Fruit fly (Drosophila melanogaster): ENCODE results near the gene Sr-CIII.

The Sr-CIII gene

dm6 chr2L:4096552-4096951 is 23.6 kb upstream of the Sr-CIII start (continued):
- TF ChIP-seq CG9139 (GFP tag; optimal IDR thresholded peaks at IDR 0.05), result no peak
- TF ChIP-seq CG11762 (GFP tag; optimal IDR thresholded peaks at IDR 0.05; ENCODE audit: insufficient read depth), result no peak
- peak; percentile 30 for TF ChIP-seq cyc (GFP tag; optimal IDR thresholded peaks at IDR 0.05)
- peak; percentile 15 for TF ChIP-seq Smox (GFP tag; optimal IDR thresholded peaks at IDR 0.05)
- TF ChIP-seq OdsH (GFP tag; optimal IDR thresholded peaks at IDR 0.05), result peak; percentile 20
- TF ChIP-seq CG10631 (GFP tag; optimal IDR thresholded peaks at IDR 0.05), result peak; percentile 27
- no peak for TF ChIP-seq CG15336 (GFP tag; IDR thresholded peaks at IDR 0.05)
- TF ChIP-seq CG8319 (GFP tag; optimal IDR thresholded peaks at IDR 0.05), result no peak
- peak; percentile 14 to 39 for TF ChIP-seq salr (GFP tag; optimal IDR thresholded peaks at IDR 0.05)
- no peak for TF ChIP-seq CG11902 (GFP tag; optimal IDR thresholded peaks at IDR 0.05)
- TF ChIP-seq Sox15 (GFP tag; optimal IDR thresholded peaks at IDR 0.05), result no peak
- TF ChIP-seq Sox102F (GFP tag; optimal IDR thresholded peaks at IDR 0.05), result peak; percentile 13
- TF ChIP-seq dac (GFP tag; optimal IDR thresholded peaks at IDR 0.05), result no peak
- TF ChIP-seq CG16779 (tag; optimal IDR thresholded peaks at IDR 0.05), result no peak
- peak; percentile 43 for TF ChIP-seq CG3919 (GFP tag; optimal IDR thresholded peaks at IDR 0.05)

dm6 chr2L:4110132-4110531 is 10.0 kb upstream of the Sr-CIII start:
- TF ChIP-seq CG6276 (GFP tag; optimal IDR thresholded peaks at IDR 0.05) (no peak), CG10631 (GFP tag; optimal IDR thresholded peaks at IDR 0.05) (peak; percentile 51), Smox (GFP tag; optimal IDR thresholded peaks at IDR 0.05) (peak; percentile 39), net (GFP tag; optimal IDR thresholded peaks at IDR 0.05) (no peak), CG4318 (GFP tag; optimal IDR thresholded peaks at IDR 0.05) (no peak), achi (GFP tag; optimal IDR thresholded peaks at IDR 0.05) (peak; percentile 34), lz (GFP tag; optimal IDR thresholded peaks at IDR 0.05) (peak; percentile 58), fd85E (GFP tag; optimal IDR thresholded peaks at IDR 0.05) (no peak), cyc (GFP tag; optimal IDR thresholded peaks at IDR 0.05) (peak; percentile 13), svp (GFP tag) (peak; percentile 74), CG6808 (GFP tag; optimal IDR thresholded peaks at IDR 0.05) (peak; percentile 27), CG32006 (GFP tag; optimal IDR thresholded peaks at IDR 0.05) (peak; percentile 22), Met (GFP tag; optimal IDR thresholded peaks at IDR 0.05) (peak; percentile 58), CG7368 (GFP tag; optimal IDR thresholded peaks at IDR 0.05) (no peak), CG11902 (GFP tag; optimal IDR thresholded peaks at IDR 0.05) (peak; percentile 1), CG15336 (GFP tag; IDR thresholded peaks at IDR 0.05) (no peak), CG8319 (GFP tag; optimal IDR thresholded peaks at IDR 0.05) (no peak), CG3919 (GFP tag; optimal IDR thresholded peaks at IDR 0.05) (peak; percentile 14), dac (GFP tag; optimal IDR thresholded peaks at IDR 0.05) (no peak), CG31627 (GFP tag; optimal IDR thresholded peaks at IDR 0.05) (peak; percentile 39), spab (GFP tag; optimal IDR thresholded peaks at IDR 0.05) (peak; percentile 3), CG11294 (GFP tag; IDR thresholded peaks at IDR 0.05) (no peak), Eip93F (GFP tag; optimal IDR thresholded peaks at IDR 0.05) (no peak), Lpt (GFP tag; optimal IDR thresholded peaks at IDR 0.05) (no peak), acj6 (GFP tag; optimal IDR thresholded peaks at IDR 0.05) (peak; percentile 22), Ets96B (tag; optimal IDR thresholded peaks at IDR 0.05) (peak; percentile 43), esn (GFP tag; optimal IDR thresholded peaks at IDR 0.05) (peak; percentile 56), vri (GFP tag; optimal IDR thresholded peaks at IDR 0.05) (no peak), Sox14 (GFP tag; optimal IDR thresholded peaks at IDR 0.05) (peak; percentile 28), CG6854 (GFP tag; optimal IDR thresholded peaks at IDR 0.05) (no peak), fd59A (GFP tag; optimal IDR thresholded peaks at IDR 0.05) (peak; percentile 7), CG9139 (GFP tag; optimal IDR thresholded peaks at IDR 0.05) (no peak), CG10669 (GFP tag; optimal IDR thresholded peaks at IDR 0.05) (peak; percentile 43), eg (GFP tag; IDR thresholded peaks at IDR 0.05) (0 out of 3 replicates have a peak, but pooled peaks have one; percentile 35), Gug (GFP tag; IDR thresholded peaks at IDR 0.05) (no peak), topi (GFP tag; optimal IDR thresholded peaks at IDR 0.05) (peak; percentile 44), CG6792 (GFP tag; optimal IDR thresholded peaks at IDR 0.05) (peak; percentile 23), CG6163 (GFP tag; IDR thresholded peaks at IDR 0.05) (peak; percentile 46; the same call in 1 of the 3 replicates), dsx (GFP tag; optimal IDR thresholded peaks at IDR 0.05; ENCODE audit: poor library complexity, severe bottlenecking) (peak; percentile 0), CG3032 (tag; optimal IDR thresholded peaks at IDR 0.05) (peak; percentile 24), Sox102F (GFP tag; optimal IDR thresholded peaks at IDR 0.05) (peak; percentile 54), salr (GFP tag; optimal IDR thresholded peaks at IDR 0.05) (no peak), ss (GFP tag; optimal IDR thresholded peaks at IDR 0.05) (peak in 1 of 2 experiments; percentile 14), CG8119 (GFP tag; IDR thresholded peaks at IDR 0.05) (no peak)
